Worm (Caenorhabditis elegans) whole organism, L2 larva: ENCODE results near the gene R12B2.13.

Experiments
- alr-1 ChIP-seq: fragments of 150-350 bp; optimal IDR thresholded peaks from 2 replicates; lab custom pipeline; 2014; ENCODE audit warnings: missing biosample characterization, missing genetic modification characterization
- aly-2 ChIP-seq: fragments of 150-350 bp; optimal IDR thresholded peaks from 2 replicates; lab custom pipeline; 2014; ENCODE audit warnings: missing biosample characterization, missing genetic modification characterization
- ama-1 ChIP-seq: fragments of 150-350 bp; optimal IDR thresholded peaks from 2 replicates; lab custom pipeline; 2018; ENCODE audit warnings: inconsistent platforms
- ceh-82 ChIP-seq: fragments of 150-350 bp; optimal IDR thresholded peaks from 2 replicates; lab custom pipeline; 2014; ENCODE audit warnings: missing biosample characterization, missing genetic modification characterization
- elt-3 ChIP-seq: sonication (generic microtip); optimal IDR thresholded peaks from 2 replicates; lab custom pipeline; 2017; ENCODE audit warnings: missing biosample characterization, missing genetic modification characterization
- lin-11 ChIP-seq: fragments of 150-350 bp; sonication (generic microtip); optimal IDR thresholded peaks from 2 replicates; lab custom pipeline; 2014; ENCODE audit warnings: missing biosample characterization, missing genetic modification characterization, inconsistent platforms, mixed read lengths
- mbf-1 ChIP-seq: sonication (generic microtip); optimal IDR thresholded peaks from 2 replicates; lab custom pipeline; 2017; ENCODE audit warnings: missing biosample characterization, missing genetic modification characterization
- nhr-6 ChIP-seq: fragments of 150-350 bp; optimal IDR thresholded peaks from 2 replicates; lab custom pipeline; 2014; ENCODE audit warnings: missing biosample characterization, missing genetic modification characterization
- sma-9 ChIP-seq, 2 experiments: fragments of 150-350 bp in 1 of 2; sonication (generic microtip) in 1 of 2; optimal IDR thresholded peaks; 2 replicates each; lab custom pipeline; 2014 to 2016; ENCODE audit warnings: missing genetic modification characterization in 2 of 2, mild to moderate bottlenecking in 1 of 2, missing biosample characterization in 1 of 2, missing compliant biosample characterization in 1 of 2, missing genetic modification reagents in 1 of 2, moderate library complexity in 1 of 2
- snpc-4 ChIP-seq: fragments of 150-350 bp; optimal IDR thresholded peaks from 2 replicates; lab custom pipeline; 2014; ENCODE audit warnings: missing biosample characterization, missing genetic modification characterization
- ztf-1 ChIP-seq: fragments of 200-800 bp; sonication (Bioruptor generic); conservative IDR thresholded peaks from 2 replicates; pipeline ENCODE4 v1.3.6; 2022; ENCODE audit warnings: missing genetic modification characterization, missing compliant biosample characterization
- ztf-11 ChIP-seq: sonication (generic microtip); optimal IDR thresholded peaks from 2 replicates; lab custom pipeline; 2017; ENCODE audit warnings: missing biosample characterization, missing genetic modification characterization

DNA sequence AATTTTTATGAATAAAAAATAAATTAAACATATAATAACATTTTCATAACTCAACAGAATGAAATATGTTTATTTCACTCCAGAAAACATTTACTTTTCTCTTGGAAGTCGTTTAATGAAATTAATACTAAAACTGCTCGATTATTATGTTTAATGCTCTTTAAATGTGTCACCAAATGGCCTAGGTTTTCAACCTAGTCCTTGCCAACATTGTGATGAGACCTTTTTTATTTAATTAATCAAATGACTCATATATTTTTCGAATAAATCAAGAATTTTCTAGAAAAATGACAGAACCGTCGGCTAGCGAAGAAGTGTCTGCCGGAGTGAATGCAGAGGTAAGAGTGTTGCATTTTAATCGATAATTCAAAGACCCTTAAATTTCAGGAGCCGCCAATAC lies 31.0 kb upstream of the R12B2.13 start, which contains the start of gene rabn-5:
- TF ChIP-seq ztf-1 (no peak), ceh-82 (tag; lab: Kevin White, UChicago) (no peak), mbf-1 (tag; lab: Kevin White, UChicago) (no peak), aly-2 (tag; lab: Kevin White, UChicago) (no peak), sma-9 (GFP tag; optimal IDR thresholded peaks at IDR 0.05; lab: Kevin White, UChicago) (no peak), sma-9 (tag; optimal IDR thresholded peaks at IDR 0.05; lab: Kevin White, UChicago) (no peak), ztf-11 (no peak), nhr-6 (tag; lab: Kevin White, UChicago) (no peak), ama-1 (no peak), alr-1 (no peak), lin-11 (tag; lab: Kevin White, UChicago) (no peak), snpc-4 (no peak), elt-3 (tag; lab: Kevin White, UChicago) (no peak)
